Fruit fly (Drosophila melanogaster): ENCODE results near the gene Kal1.

The Kal1 gene

DNA sequence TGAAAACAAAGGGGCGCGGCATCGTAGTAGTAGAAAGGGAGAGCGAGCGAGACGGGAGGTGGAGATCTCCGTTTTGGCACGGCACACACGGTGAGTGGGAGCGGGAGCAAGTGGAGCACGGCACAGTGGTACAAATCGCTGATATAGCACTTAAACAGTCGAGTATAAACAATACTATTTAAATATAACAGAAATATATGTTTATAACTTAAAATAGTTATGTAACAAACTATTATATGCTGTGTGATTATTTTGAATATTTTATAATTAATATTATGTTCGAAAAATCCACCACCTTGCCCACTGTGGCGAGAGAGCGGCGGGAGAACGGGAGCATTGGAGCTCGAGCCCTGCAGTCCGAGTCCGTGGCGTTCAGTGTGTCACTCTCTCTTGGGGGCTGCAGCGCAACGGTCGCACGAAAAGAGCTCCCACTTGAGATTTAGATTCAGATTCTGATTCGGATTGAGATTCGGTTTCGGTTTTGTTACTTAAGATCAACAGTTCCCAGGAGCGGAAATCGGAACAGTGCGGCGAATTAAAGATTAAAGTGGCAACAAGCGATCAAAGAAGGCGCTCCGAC is at the start of gene Kal1:
Kal1 (plus strand) TSS at position 383 of the 580 bp plus-strand sequence.
- TF ChIP-seq CG17801 (GFP tag; optimal IDR thresholded peaks at IDR 0.05; ENCODE audit: partially characterized antibody): peak; percentile 97

- TF ChIP-seq CG17801 (GFP tag; optimal IDR thresholded peaks at IDR 0.05; ENCODE audit: partially characterized antibody): no peak
These were observed 49.5 kb upstream of the Kal1 start for dm6 chr3R:24091653-24092052.

dm6 chr3R:24092590-24093151 is 48.5 kb upstream of the Kal1 start:
- no peak for TF ChIP-seq CG17801 (GFP tag; optimal IDR thresholded peaks at IDR 0.05; ENCODE audit: partially characterized antibody)

dm6 chr3R:24093430-24093829 is 47.8 kb upstream of the Kal1 start:
- TF ChIP-seq CG17801 (GFP tag; optimal IDR thresholded peaks at IDR 0.05; ENCODE audit: partially characterized antibody): no peak

DNA sequence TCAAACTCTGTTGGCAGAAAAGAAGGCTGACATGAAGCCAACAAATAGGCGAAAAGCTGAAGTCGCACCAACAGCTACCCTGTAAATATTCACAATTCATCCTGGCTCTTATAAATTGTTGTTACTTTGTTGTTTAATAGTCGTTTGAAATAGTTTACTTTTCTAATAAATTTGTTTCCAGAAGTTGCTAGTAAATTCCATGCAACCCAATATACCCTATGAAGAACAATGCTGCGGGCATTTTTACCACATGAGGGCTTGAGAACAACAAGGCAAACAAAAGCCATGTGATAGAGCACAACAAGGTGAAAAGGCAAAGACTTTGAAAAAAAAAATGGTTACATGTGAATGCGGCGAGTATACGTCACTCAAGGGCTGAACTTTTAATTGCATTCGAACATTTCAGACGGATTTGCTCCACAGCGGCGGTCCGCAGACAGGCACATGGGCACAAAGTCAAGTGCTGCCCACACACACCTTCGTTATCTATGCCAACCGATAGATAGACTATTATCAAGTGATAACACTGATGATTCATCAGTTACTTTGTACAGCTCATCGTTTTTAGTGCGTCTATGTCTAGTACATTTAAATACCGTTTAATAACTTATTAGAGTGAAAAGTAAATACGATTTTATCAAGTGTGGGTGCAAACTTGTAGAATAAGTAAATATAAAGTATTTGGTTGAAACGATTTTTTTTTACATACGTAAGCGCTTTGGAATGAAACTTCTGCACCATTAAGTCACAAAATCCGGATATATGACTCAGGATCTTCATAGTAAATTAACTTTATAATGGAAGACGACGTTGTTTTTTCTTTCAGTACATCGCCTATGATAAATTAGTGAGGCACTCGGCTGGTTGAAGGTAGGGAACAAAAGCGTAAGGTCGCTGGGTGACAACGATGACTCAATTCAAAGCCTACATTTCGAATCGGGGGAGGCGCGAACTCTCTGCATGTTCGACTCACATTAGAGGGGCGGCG is 41.9 kb upstream of the Kal1 start:
- TF ChIP-seq CG17801 (GFP tag; optimal IDR thresholded peaks at IDR 0.05; ENCODE audit: partially characterized antibody): peak; percentile 60

DNA sequence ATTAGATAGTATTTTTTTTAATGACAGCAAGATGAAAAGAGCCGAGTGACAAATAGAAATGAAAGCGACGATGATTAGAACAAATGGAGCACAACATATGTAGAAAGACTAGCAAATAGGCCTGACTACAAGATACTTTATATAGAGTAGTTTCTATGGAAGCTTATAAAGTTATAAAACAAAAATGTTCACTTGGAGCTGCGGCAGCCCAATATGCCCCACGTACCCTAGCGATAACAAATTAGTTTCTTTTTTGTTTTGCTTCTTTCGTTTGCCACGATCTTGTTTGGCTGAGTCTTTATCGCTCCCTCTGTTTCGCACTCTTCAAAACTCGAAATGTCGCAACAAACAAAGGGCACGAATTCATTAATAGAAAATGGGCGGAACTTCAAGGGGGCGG is 40.5 kb upstream of the Kal1 start:
- TF ChIP-seq CG17801 (GFP tag; optimal IDR thresholded peaks at IDR 0.05; ENCODE audit: partially characterized antibody): no peak

DNA sequence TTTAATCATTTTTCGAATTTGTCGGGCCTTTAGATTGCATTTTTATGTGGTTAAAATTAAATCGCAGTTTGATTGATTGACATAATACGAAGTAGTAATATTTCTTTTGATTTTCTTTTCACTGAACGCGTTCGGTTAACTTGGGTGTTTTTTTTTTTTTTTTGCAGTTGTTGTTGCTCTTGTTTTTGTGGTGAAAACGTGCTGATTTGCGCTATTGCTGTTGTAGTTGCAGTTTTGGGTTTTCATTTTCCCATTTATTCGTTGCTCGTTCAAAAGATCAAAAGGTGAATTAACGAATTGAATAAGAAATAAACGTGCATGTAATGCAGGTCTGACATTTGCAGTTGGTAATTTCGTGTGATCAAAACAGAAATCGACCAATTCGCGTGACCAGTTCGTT is 39.8 kb upstream of the Kal1 start:
- peak; percentile 74 for TF ChIP-seq CG17801 (GFP tag; optimal IDR thresholded peaks at IDR 0.05; ENCODE audit: partially characterized antibody)

DNA sequence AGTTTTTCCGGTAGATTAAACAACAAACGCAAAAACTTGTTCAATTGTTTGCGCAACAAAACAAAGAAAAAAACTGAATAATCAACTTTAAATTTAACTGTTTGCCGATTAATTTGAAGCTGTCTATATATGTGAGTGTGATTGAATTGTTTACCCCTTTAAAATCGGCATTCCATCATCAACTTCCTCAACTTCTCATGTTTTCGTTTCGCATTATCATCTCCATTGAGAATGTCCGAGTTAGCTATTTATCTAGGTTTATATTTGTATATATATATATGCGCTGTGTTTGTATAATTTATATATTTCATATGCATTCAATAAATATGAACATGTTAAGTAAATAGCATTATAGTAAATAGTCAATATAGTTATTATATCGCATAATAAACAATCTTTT is 38.8 kb upstream of the Kal1 start:
- TF ChIP-seq CG17801 (GFP tag; optimal IDR thresholded peaks at IDR 0.05; ENCODE audit: partially characterized antibody): no peak

- no peak for TF ChIP-seq CG17801 (GFP tag; optimal IDR thresholded peaks at IDR 0.05; ENCODE audit: partially characterized antibody)
These were observed 37.5 kb upstream of the Kal1 start for dm6 chr3R:24103708-24104107.

DNA sequence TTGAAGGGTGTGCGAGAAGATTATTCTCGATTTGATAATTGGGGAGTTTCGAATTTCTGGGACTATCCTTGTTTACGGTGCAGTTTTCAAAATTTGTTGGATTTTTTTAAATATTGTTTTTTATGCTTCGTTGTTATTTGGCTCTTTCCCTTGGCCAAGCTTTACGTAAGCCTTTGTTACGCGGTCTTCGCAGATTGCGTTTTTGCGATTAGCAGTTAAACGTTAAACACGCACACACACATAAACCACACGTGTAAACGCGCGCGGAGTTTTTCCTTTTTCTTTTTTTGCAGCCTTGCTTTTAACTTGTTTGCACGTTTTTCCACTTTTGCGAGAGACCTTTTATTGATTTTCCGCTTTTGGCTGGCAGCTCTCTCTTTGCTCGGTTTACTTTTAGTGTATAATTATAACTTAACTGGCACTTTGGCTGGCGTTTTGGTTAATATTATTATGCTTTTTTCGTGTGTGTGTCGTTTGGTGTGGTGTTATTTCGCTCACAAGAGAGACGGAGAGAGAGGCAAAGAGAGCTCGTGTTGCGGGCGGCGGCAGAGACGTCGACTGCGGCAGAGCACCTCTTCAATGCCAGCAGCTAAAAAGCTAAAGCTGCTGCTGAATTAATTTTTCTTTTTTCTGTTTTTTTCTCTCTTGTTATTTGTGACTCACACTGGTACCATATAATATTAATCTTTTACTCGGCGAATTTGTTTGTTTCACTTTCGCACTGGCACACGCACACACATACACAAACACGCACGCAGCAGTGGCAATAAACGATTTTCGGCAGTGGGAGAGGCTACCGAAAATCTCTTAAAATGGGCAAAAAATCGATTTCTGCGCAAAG is 36.5 kb upstream of the Kal1 start:
- peak; percentile 7 for TF ChIP-seq CG17801 (GFP tag; optimal IDR thresholded peaks at IDR 0.05; ENCODE audit: partially characterized antibody)

DNA sequence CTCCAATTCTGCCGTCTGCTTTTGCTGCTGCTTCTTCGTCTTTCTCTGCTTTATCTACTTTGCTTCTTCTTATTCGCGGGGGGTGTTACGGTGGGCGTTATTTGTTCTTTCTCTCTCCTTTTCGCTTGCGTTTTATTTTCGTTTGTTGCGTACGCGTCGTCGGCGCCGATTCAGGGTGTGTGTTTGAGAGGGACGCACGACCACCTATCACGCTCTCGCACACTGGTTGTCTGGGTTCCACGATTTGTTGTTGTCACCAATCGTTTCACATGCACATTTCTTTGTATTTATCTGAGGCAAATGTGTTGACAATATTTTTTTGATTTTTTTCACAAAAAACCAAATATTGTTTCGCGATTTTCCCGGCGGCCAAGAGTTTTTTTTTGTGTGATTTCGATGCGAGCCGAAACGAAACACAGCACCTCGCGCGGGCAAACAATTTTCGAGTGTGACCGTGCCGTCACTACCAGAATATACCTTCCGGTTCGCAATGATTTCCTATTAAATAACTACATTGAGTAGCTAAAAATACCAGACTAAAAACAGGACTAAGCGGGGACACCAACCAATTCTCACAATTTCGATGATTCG is 35.8 kb upstream of the Kal1 start, which contains the start of gene Syx1A:
Syx1A (minus strand) TSS at position 452 of the 591 bp plus-strand sequence.
- peak; percentile 8 for TF ChIP-seq CG17801 (GFP tag; optimal IDR thresholded peaks at IDR 0.05; ENCODE audit: partially characterized antibody)

DNA sequence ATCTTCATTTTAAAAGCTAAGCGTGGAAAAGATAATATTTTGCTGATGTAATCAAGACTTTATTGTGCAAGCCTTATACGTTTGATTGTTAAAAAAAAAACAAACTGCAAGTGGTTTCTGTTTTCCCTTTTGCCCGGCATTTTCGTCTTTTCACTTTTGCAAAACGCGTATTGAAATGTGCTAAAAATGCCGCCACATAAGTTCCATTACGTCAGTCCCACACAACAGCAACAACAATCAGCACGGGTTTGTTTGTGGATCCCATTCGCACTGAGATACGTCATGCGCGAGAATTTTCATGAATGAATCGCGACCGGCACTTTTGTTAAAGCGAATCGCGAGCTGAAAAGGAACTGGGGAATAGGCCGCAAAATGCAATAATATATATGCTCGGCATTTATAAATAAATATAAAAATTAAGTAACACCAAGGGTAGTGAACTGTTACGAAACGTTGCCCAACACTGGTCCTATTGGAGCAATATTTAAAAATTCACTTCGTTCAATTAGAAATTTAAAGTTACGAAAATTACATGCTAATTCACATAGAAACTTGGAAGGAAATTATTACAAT is 35.0 kb upstream of the Kal1 start:
- peak; percentile 61 for TF ChIP-seq CG17801 (GFP tag; optimal IDR thresholded peaks at IDR 0.05; ENCODE audit: partially characterized antibody)

DNA sequence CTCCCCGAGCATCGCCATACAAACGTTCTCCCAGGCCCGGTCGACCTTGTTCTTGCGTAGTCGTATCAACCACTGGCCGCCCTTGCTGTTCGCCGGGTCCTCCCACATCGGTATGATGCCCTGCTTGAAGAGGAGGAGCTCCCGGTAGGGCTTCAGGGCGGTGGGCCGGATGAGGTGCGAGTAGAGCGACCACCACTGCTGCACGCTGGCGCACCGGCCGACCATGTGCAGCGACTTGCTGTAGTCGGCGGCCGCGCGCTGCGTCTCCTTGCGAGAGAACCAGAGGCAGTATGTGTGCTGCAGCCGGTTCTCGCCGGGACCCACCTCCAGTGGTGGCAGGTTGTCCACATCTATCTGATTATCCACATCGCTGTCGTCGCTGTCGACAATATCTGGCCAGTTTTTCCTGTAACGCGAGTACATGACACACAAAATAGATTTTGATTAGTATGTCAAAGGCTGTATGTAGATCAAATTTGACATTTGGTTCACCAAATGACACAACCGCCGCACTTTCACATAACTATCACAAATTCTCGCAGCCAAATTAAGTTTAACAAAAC is 34.2 kb upstream of the Kal1 start, which contains the start of gene CG10694:
CG10694 (plus strand) TSS at position 513 of the 563 bp plus-strand sequence.
- no peak for TF ChIP-seq CG17801 (GFP tag; optimal IDR thresholded peaks at IDR 0.05; ENCODE audit: partially characterized antibody)

DNA sequence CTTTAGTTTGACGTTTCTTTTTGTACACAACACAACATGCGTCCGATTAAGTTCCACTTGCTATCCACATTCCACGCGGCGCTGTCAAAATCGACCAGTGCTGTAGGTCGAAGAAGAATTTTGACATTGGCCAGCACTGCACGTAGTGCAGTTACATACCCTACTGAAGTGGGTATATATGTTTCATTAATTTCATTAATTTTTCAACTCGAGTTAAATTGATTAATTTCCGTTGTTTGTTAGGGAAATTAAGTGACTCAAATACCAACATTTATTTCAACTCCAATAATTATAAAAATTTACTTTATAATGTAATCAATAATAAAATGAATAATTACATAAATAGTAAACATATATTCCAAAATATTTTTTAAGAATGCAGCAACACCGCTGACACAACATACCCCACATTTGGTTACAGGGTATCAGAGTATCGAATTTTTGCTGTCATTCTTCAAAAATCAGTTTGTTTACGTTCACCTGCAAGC is 32.2 kb upstream of the Kal1 start, which contains the start of the genes eIF4EHP and CG18428:
eIF4EHP (minus strand) TSS at position 59 of the 488 bp plus-strand sequence.
CG18428 (plus strand) TSS at position 435 of the 488 bp plus-strand sequence.
- TF ChIP-seq CG17801 (GFP tag; optimal IDR thresholded peaks at IDR 0.05; ENCODE audit: partially characterized antibody): peak; percentile 100

Measured in ovary, adult (tissue).